Worm (Caenorhabditis elegans): Measurements from ENCODE around the gene nhr-271.

nhr-271 gene

DNA sequence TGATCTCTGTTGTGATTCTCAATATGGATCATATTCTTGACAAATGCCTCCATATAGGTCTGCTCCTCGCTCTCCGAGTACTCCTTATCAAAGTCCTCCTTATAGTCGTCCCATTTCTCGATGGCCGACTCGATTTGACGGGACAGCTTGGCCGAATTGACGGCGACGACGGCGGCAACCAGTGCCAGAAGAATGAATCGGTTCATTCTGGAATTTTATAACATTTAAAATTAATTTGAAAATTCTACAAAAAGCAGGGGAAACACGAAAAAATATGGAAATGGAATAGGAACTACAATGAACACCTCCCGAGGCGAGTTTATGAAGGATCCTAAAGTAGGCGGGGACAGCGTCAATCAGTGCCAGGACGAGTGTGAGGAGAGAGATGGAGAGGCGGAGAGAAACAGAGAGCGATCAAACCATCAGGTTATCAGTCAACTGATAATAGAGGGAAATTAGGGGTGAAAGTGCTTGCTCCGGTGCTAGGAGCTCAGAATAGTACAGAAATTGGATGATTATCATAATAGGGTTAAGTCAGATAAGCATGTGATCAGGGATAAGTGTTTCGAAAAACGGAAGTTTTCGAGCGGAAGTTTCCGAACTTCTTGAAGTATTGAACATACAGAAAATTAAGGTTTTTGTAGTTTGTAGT lies 14.9 kb upstream of the nhr-271 start, which contains the start of gene cpl-1:
Gene cpl-1, minus strand, starts transcription at position 207 of the 652 bp plus-strand sequence.
- no peak for TF ChIP-seq ztf-23 (GFP tag; IDR thresholded peaks at IDR 0.05)
- no peak for TF ChIP-seq ztf-29 (GFP tag; IDR thresholded peaks at IDR 0.05)
- no peak for TF ChIP-seq tab-1 (GFP tag; IDR thresholded peaks at IDR 0.05)
- no peak for TF ChIP-seq med-1 (GFP tag; optimal IDR thresholded peaks at IDR 0.05; ENCODE audit: insufficient read depth)
- no peak for TF ChIP-seq T22C8.4 (GFP tag; IDR thresholded peaks at IDR 0.05)
- no peak for TF ChIP-seq flt-1 (GFP tag; IDR thresholded peaks at IDR 0.05)
- TF ChIP-seq klf-2 (GFP tag; conservative IDR thresholded peaks at IDR 0.05), result no peak

ce11 chrV:16594514-16594913 lies 14.2 kb upstream of the nhr-271 start:
- TF ChIP-seq T22C8.4 (GFP tag; IDR thresholded peaks at IDR 0.05) (no peak), tab-1 (GFP tag; IDR thresholded peaks at IDR 0.05) (no peak), med-1 (GFP tag; optimal IDR thresholded peaks at IDR 0.05; ENCODE audit: insufficient read depth) (no peak), ztf-23 (GFP tag; IDR thresholded peaks at IDR 0.05) (no peak), flt-1 (GFP tag; IDR thresholded peaks at IDR 0.05) (no peak), ztf-29 (GFP tag; IDR thresholded peaks at IDR 0.05) (no peak), klf-2 (GFP tag; conservative IDR thresholded peaks at IDR 0.05) (no peak), cog-1 (tag; optimal IDR thresholded peaks at IDR 0.05) (no peak), ref-1 (GFP tag; conservative IDR thresholded peaks at IDR 0.05) (no peak)

DNA sequence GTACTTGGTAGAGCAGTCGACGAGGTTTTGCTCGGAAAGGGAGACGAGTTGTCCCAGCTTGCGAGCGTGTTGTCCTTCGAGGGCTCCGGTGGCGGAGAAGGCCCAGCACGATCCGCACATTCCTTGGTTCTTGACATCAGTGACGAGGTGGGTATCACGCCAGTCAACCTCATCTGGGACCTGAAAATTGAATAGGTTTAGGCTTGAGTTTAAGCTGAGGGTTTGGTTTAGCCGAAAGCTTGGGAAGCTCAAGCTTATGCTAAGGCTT lies 13.4 kb upstream of the nhr-271 start:
- no peak for TF ChIP-seq ztf-29 (GFP tag; IDR thresholded peaks at IDR 0.05)
- no peak for TF ChIP-seq med-1 (GFP tag; optimal IDR thresholded peaks at IDR 0.05; ENCODE audit: insufficient read depth)
- TF ChIP-seq ztf-23 (GFP tag; IDR thresholded peaks at IDR 0.05), result no peak
- 0 out of 2 replicates have a peak, but pooled peaks have one; percentile 9 for TF ChIP-seq tab-1 (GFP tag; IDR thresholded peaks at IDR 0.05)
- no peak for TF ChIP-seq cog-1 (tag; optimal IDR thresholded peaks at IDR 0.05)

- TF ChIP-seq ref-1 (GFP tag; conservative IDR thresholded peaks at IDR 0.05) (no peak), ztf-29 (GFP tag; IDR thresholded peaks at IDR 0.05) (peak; percentile 80; the same call in 1 of the 2 replicates), ztf-23 (GFP tag; IDR thresholded peaks at IDR 0.05) (no peak)
Observed at ce11 chrV:16592947-16593791, 12.8 kb upstream of the nhr-271 start.

- TF ChIP-seq cog-1 (tag; optimal IDR thresholded peaks at IDR 0.05) (peak; percentile 26), ztf-23 (GFP tag; IDR thresholded peaks at IDR 0.05) (peak; percentile 87), flt-1 (GFP tag; IDR thresholded peaks at IDR 0.05) (peak; percentile 89), ref-1 (GFP tag; conservative IDR thresholded peaks at IDR 0.05) (peak; percentile 65), tab-1 (GFP tag; IDR thresholded peaks at IDR 0.05) (peak; percentile 86), med-1 (GFP tag; optimal IDR thresholded peaks at IDR 0.05; ENCODE audit: insufficient read depth) (peak; percentile 1), T22C8.4 (GFP tag; IDR thresholded peaks at IDR 0.05) (peak; percentile 70), ztf-29 (GFP tag; IDR thresholded peaks at IDR 0.05) (peak; percentile 71), klf-2 (GFP tag; conservative IDR thresholded peaks at IDR 0.05) (peak; percentile 77)
Observed at ce11 chrV:16591992-16592798, 11.9 kb upstream of the nhr-271 start, which contains the start of gene srh-269. srh-269 (minus strand) TSS chrV:16592042.

- no peak for TF ChIP-seq cog-1 (tag; optimal IDR thresholded peaks at IDR 0.05)
- no peak for TF ChIP-seq med-1 (GFP tag; optimal IDR thresholded peaks at IDR 0.05; ENCODE audit: insufficient read depth)
- no peak for TF ChIP-seq tab-1 (GFP tag; IDR thresholded peaks at IDR 0.05)
- TF ChIP-seq ztf-29 (GFP tag; IDR thresholded peaks at IDR 0.05), result no peak
- no peak for TF ChIP-seq klf-2 (GFP tag; conservative IDR thresholded peaks at IDR 0.05)
- no peak for TF ChIP-seq T22C8.4 (GFP tag; IDR thresholded peaks at IDR 0.05)
- no peak for TF ChIP-seq ref-1 (GFP tag; conservative IDR thresholded peaks at IDR 0.05)
- TF ChIP-seq ztf-23 (GFP tag; IDR thresholded peaks at IDR 0.05), result no peak
- no peak for TF ChIP-seq flt-1 (GFP tag; IDR thresholded peaks at IDR 0.05)
Observed at ce11 chrV:16589488-16589887, 9.2 kb upstream of the nhr-271 start.

DNA sequence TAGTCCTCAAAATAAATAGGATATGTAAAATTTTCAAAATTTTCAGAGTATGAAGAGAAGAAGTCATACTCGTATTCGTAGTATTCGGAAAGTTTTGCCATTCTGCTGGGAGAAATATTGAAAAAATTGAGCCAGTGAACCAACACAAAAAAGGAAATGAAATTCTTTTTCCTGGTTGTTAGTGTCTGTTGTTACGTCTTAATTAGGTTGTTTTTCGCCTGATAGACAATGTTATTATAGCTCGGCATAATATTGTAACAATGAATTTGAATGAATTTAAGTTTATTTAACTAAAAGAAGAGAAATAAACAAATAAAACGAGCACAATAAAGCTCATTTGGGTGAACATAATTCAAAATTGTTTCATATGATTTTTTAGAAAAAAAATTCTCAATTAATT lies 8.1 kb upstream of the nhr-271 start, which contains the start of gene srw-73:
Gene srw-73, minus strand, starts transcription at position 101 of the 400 bp plus-strand sequence.
- TF ChIP-seq T22C8.4 (GFP tag; IDR thresholded peaks at IDR 0.05) (no peak), ztf-23 (GFP tag; IDR thresholded peaks at IDR 0.05) (no peak), cog-1 (tag; optimal IDR thresholded peaks at IDR 0.05) (no peak), klf-2 (GFP tag; conservative IDR thresholded peaks at IDR 0.05) (no peak), ztf-29 (GFP tag; IDR thresholded peaks at IDR 0.05) (no peak), flt-1 (GFP tag; IDR thresholded peaks at IDR 0.05) (no peak), ref-1 (GFP tag; conservative IDR thresholded peaks at IDR 0.05) (no peak), tab-1 (GFP tag; IDR thresholded peaks at IDR 0.05) (no peak), med-1 (GFP tag; optimal IDR thresholded peaks at IDR 0.05; ENCODE audit: insufficient read depth) (no peak)

DNA sequence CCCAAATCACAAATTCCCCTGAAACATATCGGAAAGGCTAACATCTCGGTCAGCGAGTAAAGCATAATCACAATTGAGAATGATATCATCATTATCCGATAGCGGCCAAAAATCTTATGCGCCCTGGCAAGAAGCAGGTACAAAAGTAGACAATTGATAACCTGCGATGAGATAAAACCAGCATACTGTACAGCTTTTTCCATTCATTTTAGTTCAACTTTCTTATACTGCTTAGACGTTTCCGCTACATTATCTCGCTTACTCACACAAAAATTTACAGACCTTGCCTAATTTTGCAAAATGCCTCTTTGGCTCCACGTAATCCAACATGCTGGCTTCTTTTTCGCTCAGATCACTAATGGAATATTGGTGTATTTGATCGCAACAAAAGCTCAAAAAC lies 2.6 kb upstream of the nhr-271 start, which contains the start of gene str-150:
Gene str-150, plus strand, starts transcription at position 301 of the 400 bp plus-strand sequence.
- no peak for TF ChIP-seq ref-1 (GFP tag; conservative IDR thresholded peaks at IDR 0.05)
- no peak for TF ChIP-seq klf-2 (GFP tag; conservative IDR thresholded peaks at IDR 0.05)
- TF ChIP-seq med-1 (GFP tag; optimal IDR thresholded peaks at IDR 0.05; ENCODE audit: insufficient read depth), result no peak
- no peak for TF ChIP-seq flt-1 (GFP tag; IDR thresholded peaks at IDR 0.05)
- no peak for TF ChIP-seq ztf-23 (GFP tag; IDR thresholded peaks at IDR 0.05)
- no peak for TF ChIP-seq cog-1 (tag; optimal IDR thresholded peaks at IDR 0.05)
- no peak for TF ChIP-seq T22C8.4 (GFP tag; IDR thresholded peaks at IDR 0.05)
- no peak for TF ChIP-seq tab-1 (GFP tag; IDR thresholded peaks at IDR 0.05)
- no peak for TF ChIP-seq ztf-29 (GFP tag; IDR thresholded peaks at IDR 0.05)

ce11 chrV:16581061-16581460 lies 737 bp upstream of the nhr-271 start:
- TF ChIP-seq ref-1 (GFP tag; conservative IDR thresholded peaks at IDR 0.05), result no peak
- TF ChIP-seq ztf-29 (GFP tag; IDR thresholded peaks at IDR 0.05), result no peak
- no peak for TF ChIP-seq flt-1 (GFP tag; IDR thresholded peaks at IDR 0.05)
- no peak for TF ChIP-seq ztf-23 (GFP tag; IDR thresholded peaks at IDR 0.05)
- no peak for TF ChIP-seq tab-1 (GFP tag; IDR thresholded peaks at IDR 0.05)
- no peak for TF ChIP-seq klf-2 (GFP tag; conservative IDR thresholded peaks at IDR 0.05)
- TF ChIP-seq cog-1 (tag; optimal IDR thresholded peaks at IDR 0.05), result no peak
- no peak for TF ChIP-seq T22C8.4 (GFP tag; IDR thresholded peaks at IDR 0.05)
- no peak for TF ChIP-seq med-1 (GFP tag; optimal IDR thresholded peaks at IDR 0.05; ENCODE audit: insufficient read depth)

Data from whole organism, midembryonic.